Worm (Caenorhabditis elegans) whole organism, L3 larva: ENCODE results near the gene Y54G2A.72.

Experiments
- R02D3.7 ChIP-seq: fragments of 150-350 bp; optimal IDR thresholded peaks from 2 replicates; lab custom pipeline; 2014; ENCODE audit warnings: missing biosample characterization, missing genetic modification characterization
- ZK546.5 ChIP-seq: sonication (generic microtip); optimal IDR thresholded peaks from 2 replicates; lab custom pipeline; 2017; ENCODE audit warnings: missing biosample characterization, missing genetic modification characterization
- aly-2 ChIP-seq: fragments of 150-350 bp; optimal IDR thresholded peaks from 2 replicates; lab custom pipeline; 2014; ENCODE audit warnings: missing biosample characterization, missing genetic modification characterization
- ama-1 ChIP-seq: fragments of 150-350 bp; optimal IDR thresholded peaks from 2 replicates; lab custom pipeline; 2018
- ceh-16 ChIP-seq: sonication (generic microtip); optimal IDR thresholded peaks from 2 replicates; lab custom pipeline; 2017; ENCODE audit warnings: missing biosample characterization, missing genetic modification characterization
- ceh-82 ChIP-seq: fragments of 150-350 bp; optimal IDR thresholded peaks from 2 replicates; lab custom pipeline; 2014; ENCODE audit warnings: missing biosample characterization, missing genetic modification characterization
- ceh-9 ChIP-seq: sonication (generic microtip); optimal IDR thresholded peaks from 2 replicates; lab custom pipeline; 2018; ENCODE audit warnings: missing biosample characterization, missing genetic modification characterization
- egl-27 ChIP-seq: sonication (generic microtip); optimal IDR thresholded peaks from 4 replicates; lab custom pipeline; 2017; ENCODE audit warnings: missing biosample characterization, missing genetic modification reagents, missing genetic modification characterization
- egl-5 ChIP-seq: fragments of 150-350 bp; optimal IDR thresholded peaks from 2 replicates; lab custom pipeline; 2017; ENCODE audit warnings: missing biosample characterization, missing genetic modification reagents, missing genetic modification characterization, inconsistent platforms
- elt-1 ChIP-seq: fragments of 150-350 bp; optimal IDR thresholded peaks from 2 replicates; lab custom pipeline; 2014; ENCODE audit warnings: missing biosample characterization, missing genetic modification characterization
- elt-2 ChIP-seq: sonication (generic microtip); optimal IDR thresholded peaks from 2 replicates; lab custom pipeline; 2016; ENCODE audit warnings: missing genetic modification reagents, mild to moderate bottlenecking, missing genetic modification characterization, missing compliant biosample characterization
- elt-3 ChIP-seq, 3 experiments: fragments of 150-350 bp in 1 of 3; sonication (generic microtip) in 2 of 3; optimal IDR thresholded peaks; 2 replicates in 2 of 3; 4 replicates in 1 of 3; lab custom pipeline; 2014 to 2017; ENCODE audit warnings: missing biosample characterization in 3 of 3, missing genetic modification characterization in 3 of 3
- eor-1 ChIP-seq, 2 experiments: fragments of 150-350 bp; optimal IDR thresholded peaks; 2 replicates each; lab custom pipeline; 2014 to 2018; ENCODE audit warnings: missing biosample characterization in 2 of 2, missing genetic modification characterization in 2 of 2
- fkh-10 ChIP-seq: sonication (generic microtip); optimal IDR thresholded peaks from 2 replicates; lab custom pipeline; 2017; ENCODE audit warnings: missing biosample characterization, missing genetic modification reagents, missing genetic modification characterization
- fkh-2 ChIP-seq: fragments of 150-350 bp; optimal IDR thresholded peaks from 2 replicates; lab custom pipeline; 2014; ENCODE audit warnings: missing biosample characterization, missing genetic modification reagents, missing genetic modification characterization
- fos-1 ChIP-seq: fragments of 150-350 bp; optimal IDR thresholded peaks from 2 replicates; lab custom pipeline; 2014; ENCODE audit warnings: missing biosample characterization, missing genetic modification characterization
- hmg-11 ChIP-seq: sonication (generic microtip); optimal IDR thresholded peaks from 2 replicates; lab custom pipeline; 2016; ENCODE audit warnings: missing genetic modification characterization, missing compliant biosample characterization
- jun-1 ChIP-seq: fragments of 150-350 bp; optimal IDR thresholded peaks from 2 replicates; lab custom pipeline; 2014; ENCODE audit warnings: missing biosample characterization, missing genetic modification reagents, missing genetic modification characterization
- lin-15B ChIP-seq: fragments of 150-350 bp; optimal IDR thresholded peaks from 2 replicates; lab custom pipeline; 2014; ENCODE audit warnings: missing biosample characterization, missing genetic modification characterization
- lin-39 ChIP-seq: fragments of 150-350 bp; optimal IDR thresholded peaks from 2 replicates; lab custom pipeline; 2018; ENCODE audit warnings: missing biosample characterization, missing genetic modification reagents, missing genetic modification characterization
- lsy-12 ChIP-seq: sonication (generic microtip); optimal IDR thresholded peaks from 2 replicates; lab custom pipeline; 2016; ENCODE audit warnings: mild to moderate bottlenecking, missing genetic modification characterization, missing compliant biosample characterization
- mdl-1 ChIP-seq: fragments of 150-350 bp; optimal IDR thresholded peaks from 2 replicates; lab custom pipeline; 2014; ENCODE audit warnings: missing biosample characterization, missing genetic modification characterization
- nfya-1 ChIP-seq: sonication (generic microtip); optimal IDR thresholded peaks from 2 replicates; lab custom pipeline; 2017; ENCODE audit warnings: missing genetic modification characterization, mild to moderate bottlenecking, missing compliant biosample characterization, antibody characterized with exemption, moderate library complexity; ENCODE audit not compliant: insufficient read depth
- nhr-12 ChIP-seq: fragments of 150-350 bp; optimal IDR thresholded peaks from 2 replicates; lab custom pipeline; 2014; ENCODE audit warnings: missing biosample characterization, missing genetic modification characterization
- nhr-23 ChIP-seq: fragments of 150-350 bp; optimal IDR thresholded peaks from 2 replicates; lab custom pipeline; 2014; ENCODE audit warnings: missing biosample characterization, missing genetic modification reagents, missing genetic modification characterization
- nhr-237 ChIP-seq: fragments of 150-350 bp; optimal IDR thresholded peaks from 2 replicates; lab custom pipeline; 2014; ENCODE audit warnings: missing biosample characterization, missing genetic modification characterization
- nhr-25 ChIP-seq: sonication (generic microtip); optimal IDR thresholded peaks from 2 replicates; lab custom pipeline; 2017; ENCODE audit warnings: missing biosample characterization, missing genetic modification characterization
- nhr-28 ChIP-seq: fragments of 150-350 bp; optimal IDR thresholded peaks from 2 replicates; lab custom pipeline; 2014; ENCODE audit warnings: missing biosample characterization, missing genetic modification characterization
- nhr-43 ChIP-seq: sonication (generic microtip); optimal IDR thresholded peaks from 2 replicates; lab custom pipeline; 2016; ENCODE audit warnings: mild to moderate bottlenecking, missing genetic modification characterization, missing compliant biosample characterization; ENCODE audit not compliant: poor library complexity, severe bottlenecking
- nhr-67 ChIP-seq: fragments of 150-350 bp; optimal IDR thresholded peaks from 2 replicates; lab custom pipeline; 2014; ENCODE audit warnings: missing biosample characterization, missing genetic modification characterization
- nhr-76 ChIP-seq: fragments of 150-350 bp; sonication (generic microtip); optimal IDR thresholded peaks from 5 replicates; lab custom pipeline; 2014; ENCODE audit warnings: missing biosample characterization, missing genetic modification characterization
- nhr-77 ChIP-seq: fragments of 150-350 bp; optimal IDR thresholded peaks from 2 replicates; lab custom pipeline; 2014; ENCODE audit warnings: missing biosample characterization, missing genetic modification characterization
- pha-4 ChIP-seq: fragments of 150-350 bp; optimal IDR thresholded peaks from 2 replicates; lab custom pipeline; 2014; ENCODE audit warnings: missing biosample characterization, missing genetic modification reagents, missing genetic modification characterization
- skn-1 ChIP-seq: fragments of 150-350 bp; optimal IDR thresholded peaks from 2 replicates; lab custom pipeline; 2014; ENCODE audit warnings: missing biosample characterization, missing genetic modification characterization
- snpc-4 ChIP-seq: fragments of 150-350 bp; optimal IDR thresholded peaks from 2 replicates; lab custom pipeline; 2014; ENCODE audit warnings: missing biosample characterization, missing genetic modification characterization
- tbx-2 ChIP-seq: sonication (generic microtip); optimal IDR thresholded peaks from 2 replicates; lab custom pipeline; 2016; ENCODE audit warnings: mild to moderate bottlenecking, missing genetic modification characterization, missing compliant biosample characterization
- ztf-11 ChIP-seq: fragments of 150-350 bp; optimal IDR thresholded peaks from 2 replicates; lab custom pipeline; 2014; ENCODE audit warnings: missing biosample characterization, missing genetic modification characterization

The Y54G2A.72 gene

ce11 chrIV:2770835-2771234 lies 7.1 kb upstream of the Y54G2A.72 start:
- TF ChIP-seq lin-39 (tag; lab: Kevin White, UChicago) (no peak), lsy-12 (tag; lab: Kevin White, UChicago) (peak; percentile 32), ama-1 (lab: Kevin White, UChicago) (peak; percentile 2)

- TF ChIP-seq mdl-1 (tag; lab: Kevin White, UChicago) (no peak), skn-1 (tag; lab: Kevin White, UChicago) (no peak), nfya-1 (no peak), nhr-12 (no peak), egl-27 (tag; lab: Kevin White, UChicago) (no peak), nhr-67 (no peak), snpc-4 (tag; lab: Kevin White, UChicago) (no peak), nhr-43 (tag; lab: Kevin White, UChicago) (no peak), lin-39 (tag; lab: Kevin White, UChicago) (no peak), ama-1 (lab: Kevin White, UChicago) (no peak), nhr-23 (tag; lab: Kevin White, UChicago) (no peak), fos-1 (tag; lab: Kevin White, UChicago) (no peak), eor-1 (tag; optimal IDR thresholded peaks at IDR 0.05; lab: Kevin White, UChicago) (no peak), ceh-9 (tag; lab: Kevin White, UChicago) (no peak), nhr-28 (tag; lab: Kevin White, UChicago) (no peak), fkh-2 (no peak), ztf-11 (tag; lab: Kevin White, UChicago) (no peak), nhr-237 (tag; lab: Kevin White, UChicago) (no peak), elt-2 (tag; lab: Kevin White, UChicago) (no peak), elt-3 (tag; optimal IDR thresholded peaks at IDR 0.05; lab: Kevin White, UChicago) (no peak)
These were observed 6.2 kb upstream of the Y54G2A.72 start, which contains the start of gene Y54G2A.11 for ce11 chrIV:2771692-2772091. Y54G2A.11 (minus strand) TSS chrIV:2771792.

DNA sequence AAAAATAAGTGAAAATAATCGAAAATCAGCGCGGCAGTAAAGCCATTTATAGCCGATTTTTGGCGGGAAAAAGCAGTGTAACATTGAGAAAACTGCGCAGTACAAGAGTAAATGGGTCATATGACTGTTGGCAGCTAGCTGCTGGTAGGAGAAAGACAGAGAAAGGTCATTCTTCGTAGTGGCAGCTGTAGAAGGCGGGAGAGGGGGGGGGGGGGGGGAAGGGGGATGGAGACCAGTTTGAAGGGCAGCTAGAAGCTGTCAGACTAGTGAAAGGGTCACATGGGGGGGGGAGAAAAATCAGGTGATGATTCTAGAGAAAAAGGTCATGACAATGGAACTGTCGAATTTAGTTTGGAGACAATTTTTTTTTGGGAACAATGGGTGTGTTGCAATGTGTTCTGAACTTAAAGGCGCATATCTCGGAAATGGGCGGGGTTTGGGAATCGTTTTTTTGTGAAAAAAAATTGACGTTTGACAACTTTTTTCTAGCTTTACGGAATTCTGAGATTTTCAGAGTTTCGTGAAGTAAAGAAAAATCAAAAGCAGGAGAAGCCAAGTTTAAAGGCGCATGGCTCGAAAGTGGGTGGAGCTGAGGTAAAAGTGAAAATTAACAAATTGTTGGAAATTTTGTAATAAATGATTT lies 5.6 kb upstream of the Y54G2A.72 start:
- no peak for TF ChIP-seq elt-3 (tag; optimal IDR thresholded peaks at IDR 0.05; lab: Kevin White, UChicago)
- TF ChIP-seq hmg-11 (tag; lab: Kevin White, UChicago), result no peak
- no peak for TF ChIP-seq nhr-77 (tag; lab: Kevin White, UChicago)
- no peak for TF ChIP-seq nhr-237 (tag; lab: Kevin White, UChicago)
- no peak for TF ChIP-seq eor-1 (tag; optimal IDR thresholded peaks at IDR 0.05; lab: Kevin White, UChicago)
- peak; percentile 29 for TF ChIP-seq ama-1 (lab: Kevin White, UChicago)
- no peak for TF ChIP-seq aly-2 (tag; lab: Kevin White, UChicago)
- TF ChIP-seq nhr-43 (tag; lab: Kevin White, UChicago), result peak; percentile 36
- TF ChIP-seq nhr-25, result peak; percentile 77
- peak; percentile 8 for TF ChIP-seq lsy-12 (tag; lab: Kevin White, UChicago)

ce11 chrIV:2773382-2773979 lies 4.5 kb upstream of the Y54G2A.72 start:
- peak; percentile 25 for TF ChIP-seq pha-4 (tag; lab: Kevin White, UChicago)
- TF ChIP-seq elt-1, result no peak
- TF ChIP-seq tbx-2 (tag; lab: Kevin White, UChicago), result no peak
- TF ChIP-seq skn-1 (tag; lab: Kevin White, UChicago), result no peak
- peak; percentile 74 for TF ChIP-seq ama-1 (lab: Kevin White, UChicago)
- TF ChIP-seq egl-5 (tag; lab: Kevin White, UChicago), result peak; percentile 19
- TF ChIP-seq nhr-12, result no peak
- TF ChIP-seq snpc-4 (tag; lab: Kevin White, UChicago), result peak; percentile 1
- TF ChIP-seq nhr-23 (tag; lab: Kevin White, UChicago), result peak; percentile 23
- peak; percentile 27 for TF ChIP-seq nhr-25
- no peak for TF ChIP-seq aly-2 (tag; lab: Kevin White, UChicago)
- no peak for TF ChIP-seq lin-39 (tag; lab: Kevin White, UChicago)
- no peak for TF ChIP-seq ceh-16 (tag; lab: Kevin White, UChicago)

- no peak for TF ChIP-seq skn-1 (tag; lab: Kevin White, UChicago)
- peak; percentile 98 for TF ChIP-seq pha-4 (tag; lab: Kevin White, UChicago)
- peak; percentile 66 for TF ChIP-seq hmg-11 (tag; lab: Kevin White, UChicago)
- no peak for TF ChIP-seq nhr-67
- no peak for TF ChIP-seq nhr-28 (tag; lab: Kevin White, UChicago)
- TF ChIP-seq ceh-16 (tag; lab: Kevin White, UChicago), result no peak
- peak; percentile 40 for TF ChIP-seq snpc-4 (tag; lab: Kevin White, UChicago)
- TF ChIP-seq nhr-23 (tag; lab: Kevin White, UChicago), result peak; percentile 46
- peak; percentile 24 for TF ChIP-seq mdl-1 (tag; lab: Kevin White, UChicago)
- no peak for TF ChIP-seq ZK546.5
- TF ChIP-seq R02D3.7 (tag; lab: Kevin White, UChicago), result no peak
- no peak for TF ChIP-seq eor-1 (tag; optimal IDR thresholded peaks at IDR 0.05; lab: Kevin White, UChicago)
- peak; percentile 84 for TF ChIP-seq nhr-25
- no peak for TF ChIP-seq nhr-237 (tag; lab: Kevin White, UChicago)
- TF ChIP-seq egl-27 (tag; lab: Kevin White, UChicago), result no peak
- no peak for TF ChIP-seq fkh-2
- peak; percentile 91 for TF ChIP-seq egl-5 (tag; lab: Kevin White, UChicago)
- no peak for TF ChIP-seq nhr-76
- no peak for TF ChIP-seq elt-1
- no peak for TF ChIP-seq fkh-10 (GFP tag; lab: Kevin White, UChicago)
- TF ChIP-seq ceh-9 (tag; lab: Kevin White, UChicago), result no peak
- no peak for TF ChIP-seq fos-1 (tag; lab: Kevin White, UChicago)
- TF ChIP-seq nhr-43 (tag; lab: Kevin White, UChicago), result peak; percentile 58
- TF ChIP-seq aly-2 (tag; lab: Kevin White, UChicago), result no peak
- TF ChIP-seq jun-1 (tag; lab: Kevin White, UChicago), result peak; percentile 45
- peak; percentile 71 for TF ChIP-seq lin-39 (tag; lab: Kevin White, UChicago)
- TF ChIP-seq ceh-82 (tag; lab: Kevin White, UChicago), result no peak
- TF ChIP-seq lin-15B (tag; lab: Kevin White, UChicago), result peak; percentile 40
These were observed 3.4 kb upstream of the Y54G2A.72 start for ce11 chrIV:2774500-2774899.
